Worm (Caenorhabditis elegans) whole organism, midembryonic: ENCODE results near the gene F01D5.3.

Experiments used
- T22C8.4 ChIP-seq: fragments of 200-800 bp; sonication (Bioruptor generic); IDR thresholded peaks from 2 replicates; pipeline ENCODE4 v1.3.6; 2022; ENCODE audit warnings: missing genetic modification characterization, missing compliant biosample characterization
- cog-1 ChIP-seq: sonication (generic microtip); optimal IDR thresholded peaks from 2 replicates; lab custom pipeline; 2016; ENCODE audit warnings: missing genetic modification characterization, missing compliant biosample characterization
- flt-1 ChIP-seq: fragments of 200-800 bp; sonication (Bioruptor generic); IDR thresholded peaks from 2 replicates; pipeline ENCODE4 v1.3.6; 2022; ENCODE audit warnings: missing genetic modification characterization, missing compliant biosample characterization
- klf-2 ChIP-seq: fragments of 200-800 bp; sonication (Bioruptor generic); conservative IDR thresholded peaks from 2 replicates; pipeline ENCODE4 v1.3.6; 2022; ENCODE audit warnings: missing genetic modification reagents, missing genetic modification characterization, missing compliant biosample characterization
- med-1 ChIP-seq: sonication (generic microtip); optimal IDR thresholded peaks from 2 replicates; lab custom pipeline; 2017; ENCODE audit warnings: missing genetic modification characterization, mild to moderate bottlenecking, missing compliant biosample characterization, antibody characterized with exemption, missing genetic modification reagents; ENCODE audit not compliant: insufficient read depth
- ref-1 ChIP-seq: fragments of 200-800 bp; sonication (Bioruptor generic); conservative IDR thresholded peaks from 2 replicates; pipeline ENCODE4 v1.3.6; 2022; ENCODE audit warnings: missing genetic modification reagents, missing genetic modification characterization, missing compliant biosample characterization
- tab-1 ChIP-seq: fragments of 200-800 bp; sonication (Bioruptor generic); IDR thresholded peaks from 2 replicates; pipeline ENCODE4 v1.3.6; 2022; ENCODE audit warnings: missing genetic modification characterization, missing compliant biosample characterization
- ztf-23 ChIP-seq: fragments of 200-800 bp; sonication (Bioruptor generic); IDR thresholded peaks from 2 replicates; pipeline ENCODE4 v1.3.6; 2022; ENCODE audit warnings: missing genetic modification reagents, missing genetic modification characterization, missing compliant biosample characterization
- ztf-29 ChIP-seq: fragments of 200-800 bp; sonication (Bioruptor generic); IDR thresholded peaks from 2 replicates; pipeline ENCODE4 v1.3.6; 2022; ENCODE audit warnings: missing genetic modification reagents, missing genetic modification characterization, missing compliant biosample characterization

F01D5.3 gene

ce11 chrII:13973514-13973913, 26.4 kb downstream of the F01D5.3 start, which contains the start of gene Y39G8B.1:
Gene Y39G8B.1 (minus strand): TSS chrII:13973812.
- TF ChIP-seq ztf-23 (no peak), T22C8.4 (GFP tag; lab: Robert Waterston, UW) (no peak; the same call in 1 of the 2 replicates), ref-1 (GFP tag; lab: Robert Waterston, UW) (no peak), flt-1 (GFP tag; lab: Robert Waterston, UW) (no peak)

ce11 chrII:13972199-13972598, 27.7 kb downstream of the F01D5.3 start:
- no peak for TF ChIP-seq flt-1 (GFP tag; lab: Robert Waterston, UW)
- no peak for TF ChIP-seq cog-1 (tag; lab: Kevin White, UChicago)
- TF ChIP-seq ref-1 (GFP tag; lab: Robert Waterston, UW), result no peak
- no peak for TF ChIP-seq ztf-29 (GFP tag; lab: Robert Waterston, UW)

ce11 chrII:13968979-13969378, 31.0 kb downstream of the F01D5.3 start, which contains the start of gene sre-43:
Gene sre-43 (minus strand): TSS chrII:13969079.
- TF ChIP-seq ref-1 (GFP tag; lab: Robert Waterston, UW) (no peak), ztf-29 (GFP tag; lab: Robert Waterston, UW) (no peak), ztf-23 (no peak), klf-2 (GFP tag; lab: Robert Waterston, UW) (no peak), T22C8.4 (GFP tag; lab: Robert Waterston, UW) (no peak)

ce11 chrII:13966242-13966641, 33.7 kb downstream of the F01D5.3 start, which contains the start of gene W07G1.7:
Gene W07G1.7 (minus strand): TSS chrII:13966342.
- TF ChIP-seq med-1 (GFP tag; lab: Kevin White, UChicago), result no peak
- no peak for TF ChIP-seq T22C8.4 (GFP tag; lab: Robert Waterston, UW)
- no peak for TF ChIP-seq ref-1 (GFP tag; lab: Robert Waterston, UW)
- TF ChIP-seq ztf-29 (GFP tag; lab: Robert Waterston, UW), result no peak
- no peak for TF ChIP-seq klf-2 (GFP tag; lab: Robert Waterston, UW)
- TF ChIP-seq flt-1 (GFP tag; lab: Robert Waterston, UW), result no peak
- no peak for TF ChIP-seq cog-1 (tag; lab: Kevin White, UChicago)
- TF ChIP-seq tab-1 (GFP tag; lab: Robert Waterston, UW), result no peak
- no peak for TF ChIP-seq ztf-23

ce11 chrII:13964325-13964724, 35.6 kb downstream of the F01D5.3 start:
- TF ChIP-seq cog-1 (tag; lab: Kevin White, UChicago) (no peak), med-1 (GFP tag; lab: Kevin White, UChicago) (no peak), tab-1 (GFP tag; lab: Robert Waterston, UW) (no peak), ref-1 (GFP tag; lab: Robert Waterston, UW) (no peak), ztf-29 (GFP tag; lab: Robert Waterston, UW) (no peak), T22C8.4 (GFP tag; lab: Robert Waterston, UW) (no peak), klf-2 (GFP tag; lab: Robert Waterston, UW) (no peak), flt-1 (GFP tag; lab: Robert Waterston, UW) (no peak), ztf-23 (no peak)

ce11 chrII:13962319-13962718, 37.6 kb downstream of the F01D5.3 start, which contains the start of gene rpi-1:
Gene rpi-1 (minus strand): TSS chrII:13962419.
- no peak for TF ChIP-seq tab-1 (GFP tag; lab: Robert Waterston, UW)
- no peak for TF ChIP-seq ref-1 (GFP tag; lab: Robert Waterston, UW)
- no peak for TF ChIP-seq ztf-23
- TF ChIP-seq klf-2 (GFP tag; lab: Robert Waterston, UW), result no peak
- TF ChIP-seq cog-1 (tag; lab: Kevin White, UChicago), result no peak
- TF ChIP-seq T22C8.4 (GFP tag; lab: Robert Waterston, UW), result no peak

ce11 chrII:13961567-13961966, 38.4 kb downstream of the F01D5.3 start:
- TF ChIP-seq tab-1 (GFP tag; lab: Robert Waterston, UW) (no peak), T22C8.4 (GFP tag; lab: Robert Waterston, UW) (no peak), med-1 (GFP tag; lab: Kevin White, UChicago) (no peak), cog-1 (tag; lab: Kevin White, UChicago) (no peak), ztf-23 (no peak), flt-1 (GFP tag; lab: Robert Waterston, UW) (no peak), ztf-29 (GFP tag; lab: Robert Waterston, UW) (no peak), ref-1 (GFP tag; lab: Robert Waterston, UW) (no peak), klf-2 (GFP tag; lab: Robert Waterston, UW) (no peak)

ce11 chrII:13958359-13958758, 41.6 kb downstream of the F01D5.3 start:
- TF ChIP-seq flt-1 (GFP tag; lab: Robert Waterston, UW) (no peak), klf-2 (GFP tag; lab: Robert Waterston, UW) (no peak), ztf-23 (no peak), T22C8.4 (GFP tag; lab: Robert Waterston, UW) (no peak), ztf-29 (GFP tag; lab: Robert Waterston, UW) (no peak), med-1 (GFP tag; lab: Kevin White, UChicago) (no peak), tab-1 (GFP tag; lab: Robert Waterston, UW) (no peak)

- TF ChIP-seq tab-1 (GFP tag; lab: Robert Waterston, UW) (no peak), ztf-29 (GFP tag; lab: Robert Waterston, UW) (no peak), cog-1 (tag; lab: Kevin White, UChicago) (no peak), flt-1 (GFP tag; lab: Robert Waterston, UW) (no peak), T22C8.4 (GFP tag; lab: Robert Waterston, UW) (no peak), klf-2 (GFP tag; lab: Robert Waterston, UW) (no peak), ref-1 (GFP tag; lab: Robert Waterston, UW) (no peak)
Measured at ce11 chrII:13957437-13957836, 42.5 kb downstream of the F01D5.3 start, which contains the start of gene zip-3. Gene zip-3 (minus strand): TSS chrII:13957457.

ce11 chrII:13956529-13956928, 43.4 kb downstream of the F01D5.3 start:
- TF ChIP-seq tab-1 (GFP tag; lab: Robert Waterston, UW), result no peak
- TF ChIP-seq med-1 (GFP tag; lab: Kevin White, UChicago), result no peak
- no peak for TF ChIP-seq ref-1 (GFP tag; lab: Robert Waterston, UW)
- no peak for TF ChIP-seq T22C8.4 (GFP tag; lab: Robert Waterston, UW)
- TF ChIP-seq ztf-23, result no peak
- TF ChIP-seq flt-1 (GFP tag; lab: Robert Waterston, UW), result no peak
